Worm (Caenorhabditis elegans): Measurements from ENCODE around the gene clec-31.

DNA sequence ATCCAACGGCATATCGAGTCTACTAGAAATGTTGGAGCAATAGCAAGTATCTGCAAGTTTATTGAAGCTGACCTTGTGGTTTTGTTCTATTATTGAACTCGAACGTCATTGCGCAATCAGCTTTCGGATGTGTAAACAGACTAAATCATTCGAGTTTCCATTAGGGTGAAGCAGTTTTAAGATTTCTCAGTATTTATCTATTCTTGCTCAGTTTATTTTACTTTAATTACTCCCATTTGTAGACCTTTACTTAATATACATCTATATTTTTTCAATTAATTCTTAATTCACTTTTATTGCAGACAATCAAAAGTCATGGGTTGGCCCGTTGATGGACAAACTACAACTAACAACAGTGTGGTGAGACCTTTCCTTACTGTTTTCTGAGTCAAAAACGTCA lies 22.8 kb upstream of the clec-31 start, which contains the start of gene F09C6.14:
- TF ChIP-seq zag-1 (tag; optimal IDR thresholded peaks at IDR 0.05) (no peak), nhr-43 (tag; optimal IDR thresholded peaks at IDR 0.05; ENCODE audit: poor library complexity, severe bottlenecking) (no peak), egl-27 (tag; optimal IDR thresholded peaks at IDR 0.05) (no peak), snpc-4 (tag; optimal IDR thresholded peaks at IDR 0.05) (no peak), ztf-11 (tag; optimal IDR thresholded peaks at IDR 0.05) (no peak), fos-1 (tag; optimal IDR thresholded peaks at IDR 0.05) (no peak), hmg-11 (tag; optimal IDR thresholded peaks at IDR 0.05) (no peak), ZK546.5 (tag; optimal IDR thresholded peaks at IDR 0.05) (no peak), nhr-28 (tag; optimal IDR thresholded peaks at IDR 0.05) (no peak)

All from whole organism, L3 larva.